Fruit fly (Drosophila melanogaster) whole organism, pupa: ENCODE data around the gene CG2519.

ENCODE experiments used
- CG10348 ChIP-seq: fragments of 200-800 bp; sonication (Bioruptor generic); IDR thresholded peaks from 2 replicates; pipeline ENCODE4 v1.3.6; 2022; ENCODE audit warnings: missing biosample characterization, missing genetic modification characterization
- CG14655 ChIP-seq: fragments of 200-800 bp; sonication (Bioruptor generic); optimal IDR thresholded peaks from 3 replicates; lab custom pipeline; 2017; ENCODE audit warnings: mild to moderate bottlenecking, missing biosample characterization, missing genetic modification reagents, missing genetic modification characterization
- CG17806 ChIP-seq: fragments of 200-800 bp; sonication (Bioruptor generic); optimal IDR thresholded peaks from 2 replicates; lab custom pipeline; 2018; ENCODE audit warnings: missing biosample characterization, mild to moderate bottlenecking, missing genetic modification characterization, moderate library complexity
- CG4496 ChIP-seq: fragments of 200-800 bp; sonication (Bioruptor generic); IDR thresholded peaks from 3 replicates; pipeline ENCODE4 v1.3.6; 2022; ENCODE audit warnings: missing biosample characterization, missing genetic modification characterization
- CG8159 ChIP-seq: fragments of 200-800 bp; sonication (Bioruptor generic); optimal IDR thresholded peaks from 3 replicates; lab custom pipeline; 2018; ENCODE audit warnings: missing biosample characterization, mild to moderate bottlenecking, missing genetic modification characterization, moderate library complexity
- CG9948 ChIP-seq: fragments of 200-800 bp; sonication (Bioruptor generic); optimal IDR thresholded peaks from 2 replicates; lab custom pipeline; 2018; ENCODE audit warnings: missing biosample characterization, mild to moderate bottlenecking, missing genetic modification characterization, moderate library complexity
- EcR ChIP-seq: fragments of 200-800 bp; sonication (Bioruptor generic); optimal IDR thresholded peaks from 3 replicates; lab custom pipeline; 2019; ENCODE audit warnings: missing biosample characterization, missing genetic modification characterization, mild to moderate bottlenecking, moderate library complexity, missing genetic modification reagents
- Ets98B ChIP-seq: fragments of 200-800 bp; sonication (Bioruptor generic); IDR thresholded peaks from 2 replicates; pipeline ENCODE4 v1.3.6; 2022; ENCODE audit warnings: missing biosample characterization, missing genetic modification characterization
- Pif1B ChIP-seq: fragments of 200-800 bp; sonication (Bioruptor generic); optimal IDR thresholded peaks from 3 replicates; lab custom pipeline; 2016; ENCODE audit warnings: missing biosample characterization, missing genetic modification characterization
- gl ChIP-seq: fragments of 200-800 bp; sonication (Bioruptor generic); optimal IDR thresholded peaks from 2 replicates; lab custom pipeline; 2018; ENCODE audit warnings: missing biosample characterization, mild to moderate bottlenecking, missing genetic modification characterization

dm6 chr3R:5568590-5568989 lies 21.0 kb upstream of the CG2519 start, which contains the start of the genes CG2931 and Rheb:
- TF ChIP-seq CG4496 (GFP tag; lab: Robert Waterston, UW) (peak; percentile 77), CG8159 (tag; lab: Kevin White, UChicago) (no peak), CG17806 (peak; percentile 43), EcR (GFP tag; lab: Kevin White, UChicago) (no peak), CG10348 (GFP tag; lab: Robert Waterston, UW) (no peak), CG9948 (tag; lab: Kevin White, UChicago) (peak; percentile 23), CG14655 (GFP tag; lab: Kevin White, UChicago) (no peak), gl (no peak), Pif1B (GFP tag; lab: Kevin White, UChicago) (peak; percentile 25), Ets98B (GFP tag; lab: Robert Waterston, UW) (peak; percentile 42; the same call in 1 of the 2 replicates)
